Worm (Caenorhabditis elegans) whole organism, L3 larva: ENCODE data around the gene rsp-4.

Experiments used
- ZK546.5 ChIP-seq: sonication (generic microtip); optimal IDR thresholded peaks from 2 replicates; lab custom pipeline; 2017; ENCODE audit warnings: missing biosample characterization, missing genetic modification characterization
- aly-2 ChIP-seq: fragments of 150-350 bp; optimal IDR thresholded peaks from 2 replicates; lab custom pipeline; 2014; ENCODE audit warnings: missing biosample characterization, missing genetic modification characterization
- ama-1 ChIP-seq: fragments of 150-350 bp; optimal IDR thresholded peaks from 2 replicates; lab custom pipeline; 2018
- ceh-16 ChIP-seq: sonication (generic microtip); optimal IDR thresholded peaks from 2 replicates; lab custom pipeline; 2017; ENCODE audit warnings: missing biosample characterization, missing genetic modification characterization
- ceh-28 ChIP-seq: fragments of 150-350 bp; optimal IDR thresholded peaks from 2 replicates; lab custom pipeline; 2014; ENCODE audit warnings: missing biosample characterization, missing genetic modification reagents, missing genetic modification characterization
- ceh-82 ChIP-seq: fragments of 150-350 bp; optimal IDR thresholded peaks from 2 replicates; lab custom pipeline; 2014; ENCODE audit warnings: missing biosample characterization, missing genetic modification characterization
- ceh-9 ChIP-seq: sonication (generic microtip); optimal IDR thresholded peaks from 2 replicates; lab custom pipeline; 2018; ENCODE audit warnings: missing biosample characterization, missing genetic modification characterization
- daf-12 ChIP-seq: fragments of 150-350 bp; optimal IDR thresholded peaks from 2 replicates; lab custom pipeline; 2014; ENCODE audit warnings: missing biosample characterization, missing genetic modification reagents, missing genetic modification characterization
- egl-27 ChIP-seq: sonication (generic microtip); optimal IDR thresholded peaks from 4 replicates; lab custom pipeline; 2017; ENCODE audit warnings: missing biosample characterization, missing genetic modification reagents, missing genetic modification characterization
- egl-5 ChIP-seq: fragments of 150-350 bp; optimal IDR thresholded peaks from 2 replicates; lab custom pipeline; 2017; ENCODE audit warnings: missing biosample characterization, missing genetic modification reagents, missing genetic modification characterization, inconsistent platforms
- elt-1 ChIP-seq: fragments of 150-350 bp; optimal IDR thresholded peaks from 2 replicates; lab custom pipeline; 2014; ENCODE audit warnings: missing biosample characterization, missing genetic modification characterization
- elt-2 ChIP-seq: sonication (generic microtip); optimal IDR thresholded peaks from 2 replicates; lab custom pipeline; 2016; ENCODE audit warnings: missing genetic modification reagents, mild to moderate bottlenecking, missing genetic modification characterization, missing compliant biosample characterization
- elt-3 ChIP-seq, 3 experiments: fragments of 150-350 bp in 1 of 3; sonication (generic microtip) in 2 of 3; optimal IDR thresholded peaks; 2 replicates in 2 of 3; 4 replicates in 1 of 3; lab custom pipeline; 2014 to 2017; ENCODE audit warnings: missing biosample characterization in 3 of 3, missing genetic modification characterization in 3 of 3
- eor-1 ChIP-seq, 2 experiments: fragments of 150-350 bp; optimal IDR thresholded peaks; 2 replicates each; lab custom pipeline; 2014 to 2018; ENCODE audit warnings: missing biosample characterization in 2 of 2, missing genetic modification characterization in 2 of 2
- fkh-10 ChIP-seq: sonication (generic microtip); optimal IDR thresholded peaks from 2 replicates; lab custom pipeline; 2017; ENCODE audit warnings: missing biosample characterization, missing genetic modification reagents, missing genetic modification characterization
- fkh-2 ChIP-seq: fragments of 150-350 bp; optimal IDR thresholded peaks from 2 replicates; lab custom pipeline; 2014; ENCODE audit warnings: missing biosample characterization, missing genetic modification reagents, missing genetic modification characterization
- fos-1 ChIP-seq: fragments of 150-350 bp; optimal IDR thresholded peaks from 2 replicates; lab custom pipeline; 2014; ENCODE audit warnings: missing biosample characterization, missing genetic modification characterization
- jun-1 ChIP-seq: fragments of 150-350 bp; optimal IDR thresholded peaks from 2 replicates; lab custom pipeline; 2014; ENCODE audit warnings: missing biosample characterization, missing genetic modification reagents, missing genetic modification characterization
- lsy-12 ChIP-seq: sonication (generic microtip); optimal IDR thresholded peaks from 2 replicates; lab custom pipeline; 2016; ENCODE audit warnings: mild to moderate bottlenecking, missing genetic modification characterization, missing compliant biosample characterization
- mdl-1 ChIP-seq: fragments of 150-350 bp; optimal IDR thresholded peaks from 2 replicates; lab custom pipeline; 2014; ENCODE audit warnings: missing biosample characterization, missing genetic modification characterization
- nfya-1 ChIP-seq: sonication (generic microtip); optimal IDR thresholded peaks from 2 replicates; lab custom pipeline; 2017; ENCODE audit warnings: missing genetic modification characterization, mild to moderate bottlenecking, missing compliant biosample characterization, antibody characterized with exemption, moderate library complexity; ENCODE audit not compliant: insufficient read depth
- nhr-12 ChIP-seq: fragments of 150-350 bp; optimal IDR thresholded peaks from 2 replicates; lab custom pipeline; 2014; ENCODE audit warnings: missing biosample characterization, missing genetic modification characterization
- nhr-23 ChIP-seq: fragments of 150-350 bp; optimal IDR thresholded peaks from 2 replicates; lab custom pipeline; 2014; ENCODE audit warnings: missing biosample characterization, missing genetic modification reagents, missing genetic modification characterization
- nhr-237 ChIP-seq: fragments of 150-350 bp; optimal IDR thresholded peaks from 2 replicates; lab custom pipeline; 2014; ENCODE audit warnings: missing biosample characterization, missing genetic modification characterization
- nhr-25 ChIP-seq: sonication (generic microtip); optimal IDR thresholded peaks from 2 replicates; lab custom pipeline; 2017; ENCODE audit warnings: missing biosample characterization, missing genetic modification characterization
- nhr-28 ChIP-seq: fragments of 150-350 bp; optimal IDR thresholded peaks from 2 replicates; lab custom pipeline; 2014; ENCODE audit warnings: missing biosample characterization, missing genetic modification characterization
- nhr-67 ChIP-seq: fragments of 150-350 bp; optimal IDR thresholded peaks from 2 replicates; lab custom pipeline; 2014; ENCODE audit warnings: missing biosample characterization, missing genetic modification characterization
- nhr-77 ChIP-seq: fragments of 150-350 bp; optimal IDR thresholded peaks from 2 replicates; lab custom pipeline; 2014; ENCODE audit warnings: missing biosample characterization, missing genetic modification characterization
- pha-4 ChIP-seq: fragments of 150-350 bp; optimal IDR thresholded peaks from 2 replicates; lab custom pipeline; 2014; ENCODE audit warnings: missing biosample characterization, missing genetic modification reagents, missing genetic modification characterization
- skn-1 ChIP-seq: fragments of 150-350 bp; optimal IDR thresholded peaks from 2 replicates; lab custom pipeline; 2014; ENCODE audit warnings: missing biosample characterization, missing genetic modification characterization
- snpc-4 ChIP-seq: fragments of 150-350 bp; optimal IDR thresholded peaks from 2 replicates; lab custom pipeline; 2014; ENCODE audit warnings: missing biosample characterization, missing genetic modification characterization
- tbx-2 ChIP-seq: sonication (generic microtip); optimal IDR thresholded peaks from 2 replicates; lab custom pipeline; 2016; ENCODE audit warnings: mild to moderate bottlenecking, missing genetic modification characterization, missing compliant biosample characterization
- unc-39 ChIP-seq: sonication (generic microtip); optimal IDR thresholded peaks from 4 replicates; lab custom pipeline; 2017; ENCODE audit warnings: missing biosample characterization, missing genetic modification characterization
- unc-62 ChIP-seq: fragments of 150-350 bp; sonication (generic microtip); optimal IDR thresholded peaks from 4 replicates; lab custom pipeline; 2014; ENCODE audit warnings: missing biosample characterization, missing genetic modification reagents, missing genetic modification characterization
- ztf-11 ChIP-seq: fragments of 150-350 bp; optimal IDR thresholded peaks from 2 replicates; lab custom pipeline; 2014; ENCODE audit warnings: missing biosample characterization, missing genetic modification characterization
- ztf-4 ChIP-seq: fragments of 150-350 bp; optimal IDR thresholded peaks from 2 replicates; lab custom pipeline; 2014; ENCODE audit warnings: missing biosample characterization, missing genetic modification characterization

rsp-4 gene

DNA sequence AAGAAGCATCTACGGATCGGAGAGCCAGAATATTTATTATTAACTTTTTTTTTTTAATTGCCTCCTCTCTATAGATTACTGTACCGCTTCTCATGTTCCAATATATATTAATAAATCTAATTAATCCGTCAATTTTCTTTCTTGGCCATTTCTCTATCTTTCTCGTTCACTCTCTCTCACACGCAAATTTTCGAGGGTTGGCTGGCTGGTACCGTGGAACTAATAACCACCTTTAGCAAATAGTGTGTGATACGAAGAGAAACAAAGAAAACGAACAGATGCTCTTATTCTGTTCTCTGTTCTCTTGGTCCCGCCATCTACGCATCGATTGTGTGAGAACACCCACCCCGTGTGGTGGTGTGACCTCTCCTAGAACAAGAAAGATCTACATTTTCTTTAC lies 29.7 kb upstream of the rsp-4 start:
- TF ChIP-seq elt-2 (no peak), fkh-2 (no peak), elt-3 (tag; optimal IDR thresholded peaks at IDR 0.05; lab: Kevin White, UChicago) (no peak), ztf-4 (tag; lab: Kevin White, UChicago) (no peak), skn-1 (tag; lab: Kevin White, UChicago) (no peak), nhr-12 (tag; lab: Kevin White, UChicago) (no peak), nhr-23 (tag; lab: Kevin White, UChicago) (no peak), ama-1 (no peak), nhr-67 (tag; lab: Kevin White, UChicago) (no peak), mdl-1 (tag; lab: Kevin White, UChicago) (no peak), egl-5 (no peak), nhr-77 (tag; lab: Kevin White, UChicago) (no peak), ztf-11 (tag; lab: Kevin White, UChicago) (no peak)

DNA sequence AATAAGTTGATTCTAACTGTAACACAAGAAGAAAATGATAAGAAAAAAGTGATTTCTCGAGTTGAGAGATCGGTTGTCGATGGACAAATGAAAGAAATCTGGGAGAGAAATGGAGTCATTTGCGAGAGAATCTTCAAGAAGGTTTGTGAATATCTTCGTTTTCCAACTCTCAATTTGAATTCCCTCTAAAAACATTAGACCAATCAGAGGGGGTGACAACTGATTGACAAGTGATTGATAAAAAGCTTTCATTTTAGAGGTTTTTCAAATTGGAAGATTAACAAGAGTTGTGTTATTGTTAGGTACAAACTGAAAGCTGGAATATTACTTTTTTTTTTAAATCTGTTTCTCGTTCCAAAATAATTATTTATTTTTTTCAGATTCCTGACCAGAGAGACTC lies 29.3 kb upstream of the rsp-4 start:
- no peak for TF ChIP-seq elt-1 (tag; lab: Kevin White, UChicago)
- TF ChIP-seq nhr-67 (tag; lab: Kevin White, UChicago), result no peak
- TF ChIP-seq nhr-25, result no peak
- no peak for TF ChIP-seq nhr-77 (tag; lab: Kevin White, UChicago)
- TF ChIP-seq ceh-28 (tag; lab: Kevin White, UChicago), result no peak
- no peak for TF ChIP-seq egl-5
- no peak for TF ChIP-seq jun-1 (tag; lab: Kevin White, UChicago)
- TF ChIP-seq eor-1 (tag; optimal IDR thresholded peaks at IDR 0.05; lab: Kevin White, UChicago), result no peak

DNA sequence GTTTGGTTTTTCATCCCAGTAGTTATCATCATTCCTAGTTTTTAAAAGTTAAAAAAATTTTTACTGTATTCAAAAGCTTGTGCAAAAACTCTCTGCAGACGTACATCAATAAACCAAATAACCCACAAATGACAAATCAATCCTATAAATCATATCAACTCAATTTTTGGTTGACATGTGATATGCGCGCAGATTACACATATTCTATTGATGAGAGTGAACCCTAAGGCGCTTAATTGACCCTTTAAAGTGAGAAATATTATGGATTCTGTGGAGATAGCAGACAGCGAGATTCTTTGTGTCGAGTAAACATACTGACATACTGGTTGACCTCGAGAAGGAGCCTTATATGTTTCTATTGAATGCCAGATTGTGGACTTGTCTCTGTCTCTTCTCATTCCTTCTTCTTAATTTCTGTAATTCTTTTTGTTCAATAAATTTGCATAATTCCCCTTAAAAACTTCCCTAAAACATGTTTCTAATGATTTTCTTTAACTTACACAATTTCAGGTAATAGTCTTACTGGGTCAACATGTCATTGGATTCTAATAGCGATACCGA lies 27.6 kb upstream of the rsp-4 start, which contains the start of gene EEED8.2:
EEED8.2 (plus strand) TSS at position 511 of the 561 bp plus-strand sequence.
- TF ChIP-seq pha-4 (peak; percentile 26), egl-27 (tag; lab: Kevin White, UChicago) (no peak), nfya-1 (tag; lab: Kevin White, UChicago) (no peak), ceh-16 (tag; lab: Kevin White, UChicago) (no peak), nhr-12 (tag; lab: Kevin White, UChicago) (no peak), nhr-237 (tag; lab: Kevin White, UChicago) (no peak), ceh-28 (tag; lab: Kevin White, UChicago) (no peak)

DNA sequence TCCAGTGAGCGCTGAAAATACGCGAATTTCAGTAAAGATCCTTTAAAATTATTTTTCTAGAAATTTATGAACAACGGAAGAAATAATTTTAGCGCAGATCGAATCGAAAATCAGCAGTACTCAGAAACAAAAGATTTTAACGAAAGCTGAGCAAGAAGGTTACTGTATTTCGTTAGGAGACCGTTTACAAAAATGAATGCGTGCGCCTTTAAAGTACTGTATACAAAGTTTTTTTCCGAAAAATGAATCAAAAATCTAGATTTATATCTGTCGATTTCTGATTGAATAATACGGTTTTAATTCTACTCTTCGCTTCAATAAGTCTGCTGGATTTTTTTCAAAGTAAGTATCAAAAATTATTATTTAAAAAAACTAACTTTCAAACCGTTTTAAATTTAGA lies 25.4 kb upstream of the rsp-4 start, which contains the start of the genes EEED8.14 and EEED8.3:
EEED8.14 (minus strand) TSS at position 13 of the 400 bp plus-strand sequence.
EEED8.3 (plus strand) TSS at position 237 of the 400 bp plus-strand sequence.
- no peak for TF ChIP-seq ZK546.5
- TF ChIP-seq fos-1 (tag; lab: Kevin White, UChicago), result no peak
- TF ChIP-seq jun-1 (tag; lab: Kevin White, UChicago), result no peak
- TF ChIP-seq tbx-2 (tag; lab: Kevin White, UChicago), result no peak
- no peak for TF ChIP-seq daf-12
- no peak for TF ChIP-seq eor-1 (tag; optimal IDR thresholded peaks at IDR 0.05; lab: Kevin White, UChicago)

DNA sequence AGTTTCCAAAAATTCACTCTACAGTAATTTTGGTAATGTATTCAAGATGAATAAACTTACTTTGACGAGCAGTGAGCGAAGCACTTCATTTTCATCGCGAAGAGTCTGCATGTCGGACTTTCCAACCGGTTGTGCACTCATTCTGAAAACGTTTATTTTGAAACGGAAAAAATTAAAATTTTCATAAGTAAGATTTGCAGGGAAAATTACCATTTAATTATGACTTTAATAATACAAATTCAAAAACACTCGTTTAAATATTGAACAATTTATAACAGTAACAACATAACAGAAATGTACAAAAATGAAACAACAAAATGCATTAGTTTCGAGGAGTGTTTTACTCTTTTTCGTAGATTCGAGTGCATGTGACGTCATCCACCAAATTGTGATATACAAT lies 23.8 kb upstream of the rsp-4 start, which contains the start of the genes EEED8.13 and EEED8.18:
EEED8.13 (minus strand) TSS at position 101 of the 400 bp plus-strand sequence.
EEED8.18 (minus strand) TSS at position 144 of the 400 bp plus-strand sequence.
- TF ChIP-seq ZK546.5 (no peak), unc-62 (GFP tag; lab: Kevin White, UChicago) (no peak), aly-2 (tag; lab: Kevin White, UChicago) (no peak), nhr-28 (tag; lab: Kevin White, UChicago) (no peak), mdl-1 (tag; lab: Kevin White, UChicago) (no peak), snpc-4 (tag; lab: Kevin White, UChicago) (no peak), pha-4 (no peak), unc-39 (tag; lab: Kevin White, UChicago) (no peak), fkh-10 (GFP tag; lab: Kevin White, UChicago) (no peak), ceh-82 (no peak), daf-12 (no peak), ceh-9 (tag; lab: Kevin White, UChicago) (no peak), egl-5 (no peak), lsy-12 (no peak), nhr-77 (tag; lab: Kevin White, UChicago) (no peak), ztf-4 (tag; lab: Kevin White, UChicago) (no peak), nhr-12 (tag; lab: Kevin White, UChicago) (no peak)
- TF ChIP-seq, all 47 proteins: peak for 0
